Fruit fly (Drosophila melanogaster) whole organism, prepupa: ENCODE measurements around the gene dah.
A peak's percentile ranks its signal among the peaks of the same experiment; 100 is the strongest.

Experiments
- CG10669 ChIP-seq: fragments of 200-800 bp; sonication (Bioruptor generic); optimal IDR thresholded peaks from 3 replicates; lab custom pipeline; 2018; ENCODE audit warnings: missing biosample characterization, mild to moderate bottlenecking, missing genetic modification characterization, moderate library complexity
- CG11902 ChIP-seq: fragments of 200-800 bp; sonication (Bioruptor generic); optimal IDR thresholded peaks from 3 replicates; lab custom pipeline; 2016; ENCODE audit warnings: missing biosample characterization, missing genetic modification characterization
- CG15336 ChIP-seq: fragments of 200-800 bp; sonication (Bioruptor generic); IDR thresholded peaks from 2 replicates; pipeline ENCODE4 v1.3.6; 2022; ENCODE audit warnings: missing biosample characterization, missing genetic modification characterization
- CG1621 ChIP-seq: fragments of 200-800 bp; sonication (Bioruptor generic); optimal IDR thresholded peaks from 3 replicates; lab custom pipeline; 2018; ENCODE audit warnings: missing biosample characterization, mild to moderate bottlenecking, missing genetic modification characterization
- CG16779 ChIP-seq: fragments of 200-800 bp; sonication (Bioruptor generic); optimal IDR thresholded peaks from 3 replicates; lab custom pipeline; 2017; ENCODE audit warnings: missing biosample characterization, mild to moderate bottlenecking, missing genetic modification characterization
- CG3919 ChIP-seq: fragments of 200-800 bp; sonication (Bioruptor generic); optimal IDR thresholded peaks from 3 replicates; lab custom pipeline; 2016; ENCODE audit warnings: missing biosample characterization, missing genetic modification characterization
- CG6163 ChIP-seq: fragments of 200-800 bp; sonication (Bioruptor generic); IDR thresholded peaks from 3 replicates; pipeline ENCODE4 v1.3.6; 2022; ENCODE audit warnings: missing biosample characterization, missing genetic modification characterization
- CG6276 ChIP-seq: fragments of 200-800 bp; sonication (Bioruptor generic); optimal IDR thresholded peaks from 2 replicates; lab custom pipeline; 2017; ENCODE audit warnings: missing biosample characterization, mild to moderate bottlenecking, missing genetic modification characterization
- CG6792 ChIP-seq: fragments of 200-800 bp; sonication (Bioruptor generic); optimal IDR thresholded peaks from 3 replicates; lab custom pipeline; 2016; ENCODE audit warnings: missing biosample characterization, missing genetic modification characterization
- CG6808 ChIP-seq: fragments of 200-800 bp; sonication (Bioruptor generic); optimal IDR thresholded peaks from 3 replicates; lab custom pipeline; 2017; ENCODE audit warnings: missing biosample characterization, missing genetic modification characterization, mild to moderate bottlenecking, moderate library complexity, missing genetic modification reagents
- CG6854 ChIP-seq: fragments of 200-800 bp; sonication (Bioruptor generic); optimal IDR thresholded peaks from 2 replicates; lab custom pipeline; 2017; ENCODE audit warnings: missing biosample characterization, mild to moderate bottlenecking, missing genetic modification characterization
- CG7368 ChIP-seq: fragments of 200-800 bp; sonication (Bioruptor generic); optimal IDR thresholded peaks from 3 replicates; lab custom pipeline; 2016; ENCODE audit warnings: missing biosample characterization, missing genetic modification characterization
- CG8119 ChIP-seq: fragments of 200-800 bp; sonication (Bioruptor generic); IDR thresholded peaks from 3 replicates; pipeline ENCODE4 v1.3.6; 2022; ENCODE audit warnings: missing biosample characterization, missing genetic modification characterization
- CG8319 ChIP-seq: fragments of 200-800 bp; sonication (Bioruptor generic); optimal IDR thresholded peaks from 3 replicates; lab custom pipeline; 2016; ENCODE audit warnings: missing biosample characterization, missing genetic modification characterization
- CG9139 ChIP-seq: fragments of 200-800 bp; sonication (Bioruptor generic); optimal IDR thresholded peaks from 3 replicates; lab custom pipeline; 2017; ENCODE audit warnings: missing biosample characterization, mild to moderate bottlenecking, missing genetic modification characterization
- Eip75B ChIP-seq: fragments of 200-800 bp; sonication (Bioruptor generic); optimal IDR thresholded peaks from 3 replicates; lab custom pipeline; 2016; ENCODE audit warnings: missing biosample characterization, missing genetic modification characterization
- Eip78C ChIP-seq: fragments of 200-800 bp; sonication (Bioruptor generic); peaks from one replicate; lab custom pipeline; 2016; ENCODE audit warnings: missing biosample characterization, missing genetic modification characterization
- Eip93F ChIP-seq: fragments of 200-800 bp; sonication (Bioruptor generic); optimal IDR thresholded peaks from 2 replicates; lab custom pipeline; 2016; ENCODE audit warnings: missing biosample characterization, mild to moderate bottlenecking, missing genetic modification characterization
- Ets21C ChIP-seq: fragments of 200-800 bp; sonication (Bioruptor generic); optimal IDR thresholded peaks from 3 replicates; lab custom pipeline; 2016; ENCODE audit warnings: missing biosample characterization, missing genetic modification characterization
- Ets96B ChIP-seq: fragments of 200-800 bp; optimal IDR thresholded peaks from 2 replicates; lab custom pipeline; 2019; ENCODE audit warnings: missing biosample characterization, mild to moderate bottlenecking, missing genetic modification characterization, moderate library complexity
- Hr38 ChIP-seq: sonication (Bioruptor generic); optimal IDR thresholded peaks from 2 replicates; lab custom pipeline; 2016; ENCODE audit warnings: missing biosample characterization, missing genetic modification characterization
- Hr39 ChIP-seq: fragments of 200-800 bp; sonication (Bioruptor generic); optimal IDR thresholded peaks from 2 replicates; lab custom pipeline; 2016; ENCODE audit warnings: missing biosample characterization, missing genetic modification characterization
- Hr4 ChIP-seq: fragments of 200-800 bp; sonication (Bioruptor generic); optimal IDR thresholded peaks from 3 replicates; lab custom pipeline; 2016; ENCODE audit warnings: missing biosample characterization, missing genetic modification characterization
- Met ChIP-seq: fragments of 200-800 bp; sonication (Bioruptor generic); optimal IDR thresholded peaks from 3 replicates; lab custom pipeline; 2016; ENCODE audit warnings: missing biosample characterization, missing genetic modification characterization
- Smox ChIP-seq: fragments of 200-800 bp; sonication (Bioruptor generic); optimal IDR thresholded peaks from 3 replicates; lab custom pipeline; 2016; ENCODE audit warnings: missing biosample characterization, missing genetic modification characterization
- Sox102F ChIP-seq: fragments of 200-800 bp; sonication (Bioruptor generic); optimal IDR thresholded peaks from 2 replicates; lab custom pipeline; 2016; ENCODE audit warnings: missing biosample characterization, mild to moderate bottlenecking, missing genetic modification characterization
- Sox14 ChIP-seq: fragments of 200-800 bp; sonication (Bioruptor generic); optimal IDR thresholded peaks from 3 replicates; lab custom pipeline; 2016; ENCODE audit warnings: missing biosample characterization, missing genetic modification characterization
- Sox15 ChIP-seq: fragments of 200-800 bp; sonication (Bioruptor generic); optimal IDR thresholded peaks from 3 replicates; lab custom pipeline; 2016; ENCODE audit warnings: missing biosample characterization, missing genetic modification characterization
- dsx ChIP-seq: fragments of 200-800 bp; optimal IDR thresholded peaks from 3 replicates; lab custom pipeline; 2019; ENCODE audit warnings: missing biosample characterization, mild to moderate bottlenecking, missing genetic modification characterization, moderate library complexity; ENCODE audit not compliant: poor library complexity, severe bottlenecking
- esn ChIP-seq: fragments of 200-800 bp; sonication (Bioruptor generic); optimal IDR thresholded peaks from 2 replicates; lab custom pipeline; 2016; ENCODE audit warnings: missing biosample characterization, mild to moderate bottlenecking, missing genetic modification characterization, moderate library complexity
- fkh ChIP-seq: fragments of 200-800 bp; sonication (Bioruptor generic); optimal IDR thresholded peaks from 3 replicates; lab custom pipeline; 2017; ENCODE audit warnings: missing biosample characterization, mild to moderate bottlenecking, missing genetic modification characterization, moderate library complexity
- net ChIP-seq: fragments of 200-800 bp; sonication (Bioruptor generic); optimal IDR thresholded peaks from 3 replicates; lab custom pipeline; 2016; ENCODE audit warnings: missing biosample characterization, missing genetic modification characterization
- spab ChIP-seq: fragments of 200-800 bp; sonication (Bioruptor generic); optimal IDR thresholded peaks from 2 replicates; lab custom pipeline; 2017; ENCODE audit warnings: missing biosample characterization, mild to moderate bottlenecking, missing genetic modification characterization, missing genetic modification reagents
- ss ChIP-seq, 2 experiments: fragments of 200-800 bp; sonication (Bioruptor generic); optimal IDR thresholded peaks; 2 replicates in 1 of 2; 3 replicates in 1 of 2; lab custom pipeline; 2017 to 2018; ENCODE audit warnings: mild to moderate bottlenecking in 2 of 2, missing biosample characterization in 2 of 2, missing genetic modification characterization in 2 of 2, moderate library complexity in 1 of 2
- svp ChIP-seq: fragments of 200-800 bp; sonication (Bioruptor generic); peaks from one replicate; lab custom pipeline; 2016; ENCODE audit warnings: missing biosample characterization, missing genetic modification characterization
- vri ChIP-seq: fragments of 200-800 bp; sonication (Bioruptor generic); optimal IDR thresholded peaks from 3 replicates; lab custom pipeline; 2016; ENCODE audit warnings: missing biosample characterization, mild to moderate bottlenecking, missing genetic modification characterization

dah gene

DNA sequence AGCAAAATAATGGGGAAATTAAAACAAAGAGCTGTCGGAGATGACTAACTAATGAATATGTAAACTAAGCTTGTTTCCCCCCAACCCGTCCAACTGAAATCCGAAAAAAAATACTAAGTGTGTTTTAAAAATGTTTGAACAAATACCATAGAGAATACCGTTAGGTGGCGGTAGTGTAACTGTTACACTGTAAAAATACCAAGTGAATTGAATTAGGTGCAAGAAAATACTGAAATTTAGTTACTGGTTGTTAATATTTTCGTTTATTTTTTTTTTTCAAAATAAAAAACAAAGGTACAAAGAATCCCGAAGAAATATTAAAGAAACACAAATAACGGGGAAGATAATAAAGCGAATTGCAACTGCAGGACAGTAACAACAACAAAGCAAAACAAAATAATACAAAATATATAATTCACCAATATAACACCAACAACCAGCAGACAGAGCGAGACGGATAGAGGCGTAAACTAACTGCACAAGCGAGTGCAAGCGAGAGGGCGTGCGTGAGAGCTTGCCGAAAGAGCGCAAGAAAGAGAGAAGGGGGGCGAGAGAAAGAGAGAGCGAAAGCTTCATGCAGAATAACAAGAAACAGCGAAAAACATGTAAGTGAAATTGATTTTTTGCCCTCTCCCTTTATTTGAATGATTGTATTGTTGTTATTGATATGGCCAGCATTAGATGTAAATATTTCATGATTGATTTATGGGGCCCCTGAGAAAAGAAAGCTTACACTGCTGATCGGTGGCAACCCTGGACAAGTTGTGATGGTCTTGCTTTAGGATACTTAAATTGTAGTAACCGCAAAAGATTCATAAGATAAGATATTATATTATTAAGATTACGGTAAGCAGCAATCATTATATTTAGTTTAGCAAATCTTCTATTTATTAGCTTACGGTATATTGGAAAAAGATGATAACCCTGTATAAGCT lies 21.9 kb upstream of the dah start:
- TF ChIP-seq Eip93F (GFP tag; lab: Kevin White, UChicago) (peak; percentile 75), svp (GFP tag; lab: Kevin White, UChicago) (peak; percentile 84), Sox15 (GFP tag; lab: Kevin White, UChicago) (no peak), CG6808 (GFP tag; lab: Kevin White, UChicago) (no peak), CG7368 (no peak), net (GFP tag; lab: Kevin White, UChicago) (peak; percentile 32), Ets96B (tag; lab: Kevin White, UChicago) (no peak), CG9139 (GFP tag; lab: Kevin White, UChicago) (no peak), spab (GFP tag; lab: Kevin White, UChicago) (no peak), Eip78C (GFP tag; lab: Kevin White, UChicago) (peak; percentile 64), Eip75B (GFP tag; lab: Kevin White, UChicago) (no peak), CG16779 (tag; lab: Kevin White, UChicago) (peak; percentile 18), CG8119 (GFP tag; lab: Robert Waterston, UW) (0 out of 3 replicates have a peak, but pooled peaks have one; percentile 26), CG1621 (no peak), CG3919 (peak; percentile 26), Ets21C (GFP tag; lab: Kevin White, UChicago) (peak; percentile 4), Sox102F (GFP tag; lab: Kevin White, UChicago) (peak; percentile 42), esn (GFP tag; lab: Kevin White, UChicago) (peak; percentile 27), CG6854 (peak; percentile 47), dsx (peak; percentile 63), CG11902 (no peak), Hr4 (GFP tag; lab: Kevin White, UChicago) (peak; percentile 5), Sox14 (GFP tag; lab: Kevin White, UChicago) (peak; percentile 68), vri (peak; percentile 74), Smox (GFP tag; lab: Kevin White, UChicago) (peak; percentile 5), CG15336 (GFP tag; lab: Robert Waterston, UW) (peak; percentile 24; the same call in 1 of the 2 replicates), fkh (peak; percentile 29), CG10669 (peak; percentile 2), CG6163 (peak; percentile 33; the same call in 1 of the 3 replicates), Hr39 (GFP tag; lab: Kevin White, UChicago) (peak; percentile 13), CG6792 (GFP tag; lab: Kevin White, UChicago) (peak; percentile 3), CG6276 (GFP tag; lab: Kevin White, UChicago) (peak; percentile 41), Met (peak; percentile 28), ss (GFP tag; optimal IDR thresholded peaks at IDR 0.05; lab: Kevin White, UChicago) (peak in 1 of 2 experiments; percentile 51)

DNA sequence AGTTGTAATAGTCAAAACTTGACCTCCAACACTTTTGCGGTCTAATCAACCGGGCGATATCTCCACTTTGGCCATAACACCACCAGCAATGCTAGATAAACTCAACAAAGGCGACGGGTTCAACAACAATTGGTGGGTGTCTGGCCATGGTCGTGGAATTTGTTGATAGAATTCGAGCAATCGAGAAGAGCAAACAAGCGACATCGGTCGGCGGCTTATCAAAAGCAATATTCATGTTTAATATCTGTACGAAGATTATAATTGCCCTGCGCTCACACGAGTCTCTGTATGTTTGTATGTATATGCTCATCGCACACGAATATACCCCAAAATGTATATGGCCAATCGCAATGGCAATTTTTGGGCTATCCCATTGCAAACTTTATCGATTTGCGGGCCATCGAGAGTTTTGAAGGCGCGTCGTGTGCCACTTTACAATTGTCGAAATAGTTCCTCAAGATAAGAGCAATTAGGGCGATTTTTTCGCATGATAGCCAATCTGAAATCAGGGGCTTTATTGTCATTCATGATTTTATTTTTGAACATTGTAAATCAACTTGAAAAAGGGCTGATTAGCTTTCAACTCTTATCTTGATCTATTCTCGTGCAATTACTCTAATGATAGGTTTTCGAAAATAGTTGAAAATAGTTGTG lies 20.5 kb upstream of the dah start:
- TF ChIP-seq fkh (peak; percentile 51), Hr38 (GFP tag; lab: Kevin White, UChicago) (no peak), CG8319 (GFP tag; lab: Kevin White, UChicago) (no peak), svp (GFP tag; lab: Kevin White, UChicago) (peak; percentile 77), Eip78C (GFP tag; lab: Kevin White, UChicago) (peak; percentile 33)
- TF ChIP-seq, all 60 proteins: peak for 3
